Worm (Caenorhabditis elegans): ENCODE results near the gene F58E2.2.

Gene F58E2.2

DNA sequence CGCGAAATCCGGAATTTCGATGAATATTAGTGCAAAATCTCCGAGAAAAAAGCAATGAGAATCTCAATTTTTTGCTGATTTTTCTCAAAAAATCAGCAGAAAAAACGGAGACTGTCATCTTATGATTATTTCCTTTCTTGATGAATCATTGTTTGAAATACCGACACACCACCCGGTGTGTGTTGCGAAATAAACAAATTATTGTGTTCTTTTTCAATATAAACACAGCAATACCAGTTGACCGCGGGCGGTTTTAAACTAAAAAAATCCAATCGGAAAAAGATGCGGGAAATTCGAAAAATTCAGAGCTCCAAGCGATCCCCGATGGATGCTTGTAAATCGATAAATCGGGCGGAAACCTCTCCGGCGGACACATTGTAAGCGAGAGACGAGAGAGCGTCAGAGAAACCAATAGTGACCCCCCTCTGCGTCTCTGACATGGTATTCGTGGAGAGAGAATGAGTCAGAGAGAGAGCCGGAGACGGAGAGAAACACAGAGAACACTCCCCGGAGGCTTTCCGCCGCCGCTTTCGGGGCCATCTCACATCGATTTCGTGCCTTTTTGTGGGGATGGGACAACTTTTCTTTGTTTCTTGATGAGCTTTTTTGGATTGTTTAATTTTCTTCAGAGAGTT lies 45.7 kb downstream of the F58E2.2 start (continued):
- TF ChIP-seq ztf-4 (tag; optimal IDR thresholded peaks at IDR 0.05) (no peak), lin-14 (GFP tag; optimal IDR thresholded peaks at IDR 0.05) (peak; percentile 87), hlh-17 (GFP tag; optimal IDR thresholded peaks at IDR 0.05; ENCODE audit: borderline replicate concordance) (no peak), ama-1 (optimal IDR thresholded peaks at IDR 0.05) (no peak), mdl-1 (tag; optimal IDR thresholded peaks at IDR 0.05) (peak in 1 of 2 experiments; percentile 4), lin-35 (GFP tag; optimal IDR thresholded peaks at IDR 0.05) (peak; percentile 62 to 63), sptf-1 (tag; optimal IDR thresholded peaks at IDR 0.05) (no peak), pag-3 (tag; optimal IDR thresholded peaks at IDR 0.05; ENCODE audit: borderline replicate concordance, insufficient read depth) (no peak), blmp-1 (tag; optimal IDR thresholded peaks at IDR 0.05) (peak; percentile 41), unc-98 (GFP tag; IDR thresholded peaks at IDR 0.05) (no peak), fkh-4 (tag; optimal IDR thresholded peaks at IDR 0.05; ENCODE audit: borderline replicate concordance) (no peak), nhr-19 (GFP tag; conservative IDR thresholded peaks at IDR 0.05) (peak; percentile 71), snu-23 (GFP tag; optimal IDR thresholded peaks at IDR 0.05) (peak; percentile 72), tlp-1 (tag; optimal IDR thresholded peaks at IDR 0.05) (no peak), efl-1 (optimal IDR thresholded peaks at IDR 0.05) (peak; percentile 61 to 71), efl-1 (GFP tag; optimal IDR thresholded peaks at IDR 0.05 in 1 of 2) (peak; percentile 49 to 96), xbp-1 (tag; optimal IDR thresholded peaks at IDR 0.05) (peak; percentile 28), unc-86 (tag; optimal IDR thresholded peaks at IDR 0.05) (peak; percentile 25), ceh-8 (GFP tag; optimal IDR thresholded peaks at IDR 0.05) (no peak), nhr-85 (tag) (no peak), unc-62 (GFP tag; optimal IDR thresholded peaks at IDR 0.05) (no peak), nhr-28 (tag; optimal IDR thresholded peaks at IDR 0.05) (no peak), elt-3 (tag; optimal IDR thresholded peaks at IDR 0.05) (no peak), pax-3 (tag; optimal IDR thresholded peaks at IDR 0.05) (no peak), rnt-1 (tag; optimal IDR thresholded peaks at IDR 0.05) (no peak), dsc-1 (tag; optimal IDR thresholded peaks at IDR 0.05) (peak; percentile 40), lin-13 (GFP tag; optimal IDR thresholded peaks at IDR 0.05) (peak; percentile 14), nhr-11 (tag; optimal IDR thresholded peaks at IDR 0.05) (no peak), ztf-11 (tag; optimal IDR thresholded peaks at IDR 0.05) (no peak), nhr-12 (tag; optimal IDR thresholded peaks at IDR 0.05) (no peak), ets-5 (GFP tag; IDR thresholded peaks at IDR 0.05) (no peak), C34B4.2 (tag; optimal IDR thresholded peaks at IDR 0.05) (no peak)

DNA sequence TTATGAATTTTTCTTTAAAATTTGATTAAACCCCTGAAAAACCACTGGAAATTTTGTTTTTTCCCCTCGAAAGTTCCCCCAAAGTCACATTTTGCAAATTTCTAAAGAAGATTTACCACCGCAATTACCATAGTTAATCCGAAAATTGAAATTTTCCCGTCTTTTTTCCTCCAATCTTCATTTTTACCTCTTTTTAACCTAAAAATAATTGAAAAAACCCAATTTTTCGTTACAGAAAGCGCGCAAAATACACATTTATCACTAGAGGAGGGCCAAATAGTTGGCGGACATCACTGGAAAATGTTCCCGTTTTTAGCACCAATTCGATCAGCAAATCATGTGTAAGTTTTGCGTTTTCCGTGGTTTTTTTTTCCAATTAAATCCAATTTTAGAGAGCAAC lies 46.7 kb downstream of the F58E2.2 start, which contains the start of gene unc-33:
unc-33 (plus strand) TSS at position 301 of the 400 bp plus-strand sequence.
- TF ChIP-seq unc-30 (tag; optimal IDR thresholded peaks at IDR 0.05): no peak
- no peak for TF ChIP-seq dsc-1 (tag; optimal IDR thresholded peaks at IDR 0.05)
- no peak for TF ChIP-seq nhr-76 (tag; optimal IDR thresholded peaks at IDR 0.05)
- no peak for TF ChIP-seq lin-35 (GFP tag; optimal IDR thresholded peaks at IDR 0.05)
- TF ChIP-seq sptf-1 (tag; optimal IDR thresholded peaks at IDR 0.05): no peak
- TF ChIP-seq mep-1 (tag; optimal IDR thresholded peaks at IDR 0.05): no peak
- TF ChIP-seq rnt-1 (tag; optimal IDR thresholded peaks at IDR 0.05): no peak
- no peak for TF ChIP-seq unc-86 (tag; optimal IDR thresholded peaks at IDR 0.05)
- TF ChIP-seq xbp-1 (tag; optimal IDR thresholded peaks at IDR 0.05): no peak
- TF ChIP-seq snpc-4 (tag; optimal IDR thresholded peaks at IDR 0.05): no peak
- TF ChIP-seq unc-62 (GFP tag; optimal IDR thresholded peaks at IDR 0.05): no peak

- TF ChIP-seq C04F5.9 (tag; optimal IDR thresholded peaks at IDR 0.05): no peak
- TF ChIP-seq nhr-237 (tag; optimal IDR thresholded peaks at IDR 0.05): no peak
- TF ChIP-seq ceh-82 (tag; optimal IDR thresholded peaks at IDR 0.05): no peak
- no peak for TF ChIP-seq aly-2 (tag; optimal IDR thresholded peaks at IDR 0.05)
- TF ChIP-seq ceh-8 (GFP tag; optimal IDR thresholded peaks at IDR 0.05): no peak
- TF ChIP-seq fkh-8 (tag; optimal IDR thresholded peaks at IDR 0.05): no peak
Observed at ce11 chrIV:3517582-3517981, 47.7 kb downstream of the F58E2.2 start.
